Worm (Caenorhabditis elegans) whole organism, L3 larva: ENCODE data around the gene lido-17.

ENCODE experiments used
- R02D3.7 ChIP-seq: fragments of 150-350 bp; optimal IDR thresholded peaks from 2 replicates; lab custom pipeline; 2014; ENCODE audit warnings: missing biosample characterization, missing genetic modification characterization
- ZK546.5 ChIP-seq: sonication (generic microtip); optimal IDR thresholded peaks from 2 replicates; lab custom pipeline; 2017; ENCODE audit warnings: missing biosample characterization, missing genetic modification characterization
- ama-1 ChIP-seq: fragments of 150-350 bp; optimal IDR thresholded peaks from 2 replicates; lab custom pipeline; 2018
- ceh-28 ChIP-seq: fragments of 150-350 bp; optimal IDR thresholded peaks from 2 replicates; lab custom pipeline; 2014; ENCODE audit warnings: missing biosample characterization, missing genetic modification reagents, missing genetic modification characterization
- ceh-82 ChIP-seq: fragments of 150-350 bp; optimal IDR thresholded peaks from 2 replicates; lab custom pipeline; 2014; ENCODE audit warnings: missing biosample characterization, missing genetic modification characterization
- ceh-9 ChIP-seq: sonication (generic microtip); optimal IDR thresholded peaks from 2 replicates; lab custom pipeline; 2018; ENCODE audit warnings: missing biosample characterization, missing genetic modification characterization
- egl-27 ChIP-seq: sonication (generic microtip); optimal IDR thresholded peaks from 4 replicates; lab custom pipeline; 2017; ENCODE audit warnings: missing biosample characterization, missing genetic modification reagents, missing genetic modification characterization
- egl-5 ChIP-seq: fragments of 150-350 bp; optimal IDR thresholded peaks from 2 replicates; lab custom pipeline; 2017; ENCODE audit warnings: missing biosample characterization, missing genetic modification reagents, missing genetic modification characterization, inconsistent platforms
- elt-1 ChIP-seq: fragments of 150-350 bp; optimal IDR thresholded peaks from 2 replicates; lab custom pipeline; 2014; ENCODE audit warnings: missing biosample characterization, missing genetic modification characterization
- elt-2 ChIP-seq: sonication (generic microtip); optimal IDR thresholded peaks from 2 replicates; lab custom pipeline; 2016; ENCODE audit warnings: missing genetic modification reagents, mild to moderate bottlenecking, missing genetic modification characterization, missing compliant biosample characterization
- elt-3 ChIP-seq, 3 experiments: fragments of 150-350 bp in 1 of 3; sonication (generic microtip) in 2 of 3; optimal IDR thresholded peaks; 2 replicates in 2 of 3; 4 replicates in 1 of 3; lab custom pipeline; 2014 to 2017; ENCODE audit warnings: missing biosample characterization in 3 of 3, missing genetic modification characterization in 3 of 3
- fkh-10 ChIP-seq: sonication (generic microtip); optimal IDR thresholded peaks from 2 replicates; lab custom pipeline; 2017; ENCODE audit warnings: missing biosample characterization, missing genetic modification reagents, missing genetic modification characterization
- fkh-2 ChIP-seq: fragments of 150-350 bp; optimal IDR thresholded peaks from 2 replicates; lab custom pipeline; 2014; ENCODE audit warnings: missing biosample characterization, missing genetic modification reagents, missing genetic modification characterization
- fos-1 ChIP-seq: fragments of 150-350 bp; optimal IDR thresholded peaks from 2 replicates; lab custom pipeline; 2014; ENCODE audit warnings: missing biosample characterization, missing genetic modification characterization
- hmg-11 ChIP-seq: sonication (generic microtip); optimal IDR thresholded peaks from 2 replicates; lab custom pipeline; 2016; ENCODE audit warnings: missing genetic modification characterization, missing compliant biosample characterization
- lin-15B ChIP-seq: fragments of 150-350 bp; optimal IDR thresholded peaks from 2 replicates; lab custom pipeline; 2014; ENCODE audit warnings: missing biosample characterization, missing genetic modification characterization
- lin-39 ChIP-seq: fragments of 150-350 bp; optimal IDR thresholded peaks from 2 replicates; lab custom pipeline; 2018; ENCODE audit warnings: missing biosample characterization, missing genetic modification reagents, missing genetic modification characterization
- mml-1 ChIP-seq: fragments of 150-350 bp; sonication (generic microtip); optimal IDR thresholded peaks from 3 replicates; lab custom pipeline; 2014; ENCODE audit warnings: missing biosample characterization, missing genetic modification characterization
- nfya-1 ChIP-seq: sonication (generic microtip); optimal IDR thresholded peaks from 2 replicates; lab custom pipeline; 2017; ENCODE audit warnings: missing genetic modification characterization, mild to moderate bottlenecking, missing compliant biosample characterization, antibody characterized with exemption, moderate library complexity; ENCODE audit not compliant: insufficient read depth
- nhr-11 ChIP-seq: fragments of 150-350 bp; optimal IDR thresholded peaks from 2 replicates; lab custom pipeline; 2014; ENCODE audit warnings: missing biosample characterization, missing genetic modification characterization
- nhr-12 ChIP-seq: fragments of 150-350 bp; optimal IDR thresholded peaks from 2 replicates; lab custom pipeline; 2014; ENCODE audit warnings: missing biosample characterization, missing genetic modification characterization
- nhr-23 ChIP-seq: fragments of 150-350 bp; optimal IDR thresholded peaks from 2 replicates; lab custom pipeline; 2014; ENCODE audit warnings: missing biosample characterization, missing genetic modification reagents, missing genetic modification characterization
- nhr-237 ChIP-seq: fragments of 150-350 bp; optimal IDR thresholded peaks from 2 replicates; lab custom pipeline; 2014; ENCODE audit warnings: missing biosample characterization, missing genetic modification characterization
- nhr-25 ChIP-seq: sonication (generic microtip); optimal IDR thresholded peaks from 2 replicates; lab custom pipeline; 2017; ENCODE audit warnings: missing biosample characterization, missing genetic modification characterization
- nhr-67 ChIP-seq: fragments of 150-350 bp; optimal IDR thresholded peaks from 2 replicates; lab custom pipeline; 2014; ENCODE audit warnings: missing biosample characterization, missing genetic modification characterization
- nhr-76 ChIP-seq: fragments of 150-350 bp; sonication (generic microtip); optimal IDR thresholded peaks from 5 replicates; lab custom pipeline; 2014; ENCODE audit warnings: missing biosample characterization, missing genetic modification characterization
- nhr-77 ChIP-seq: fragments of 150-350 bp; optimal IDR thresholded peaks from 2 replicates; lab custom pipeline; 2014; ENCODE audit warnings: missing biosample characterization, missing genetic modification characterization
- pha-4 ChIP-seq: fragments of 150-350 bp; optimal IDR thresholded peaks from 2 replicates; lab custom pipeline; 2014; ENCODE audit warnings: missing biosample characterization, missing genetic modification reagents, missing genetic modification characterization
- pqm-1 ChIP-seq: fragments of 150-350 bp; optimal IDR thresholded peaks from 2 replicates; lab custom pipeline; 2017; ENCODE audit warnings: missing biosample characterization, missing genetic modification characterization, inconsistent platforms
- sea-2 ChIP-seq: fragments of 150-350 bp; sonication (generic microtip); optimal IDR thresholded peaks from 4 replicates; lab custom pipeline; 2014; ENCODE audit warnings: missing biosample characterization, missing genetic modification reagents, missing genetic modification characterization
- skn-1 ChIP-seq: fragments of 150-350 bp; optimal IDR thresholded peaks from 2 replicates; lab custom pipeline; 2014; ENCODE audit warnings: missing biosample characterization, missing genetic modification characterization
- snpc-4 ChIP-seq: fragments of 150-350 bp; optimal IDR thresholded peaks from 2 replicates; lab custom pipeline; 2014; ENCODE audit warnings: missing biosample characterization, missing genetic modification characterization
- tbx-2 ChIP-seq: sonication (generic microtip); optimal IDR thresholded peaks from 2 replicates; lab custom pipeline; 2016; ENCODE audit warnings: mild to moderate bottlenecking, missing genetic modification characterization, missing compliant biosample characterization
- unc-62 ChIP-seq: fragments of 150-350 bp; sonication (generic microtip); optimal IDR thresholded peaks from 4 replicates; lab custom pipeline; 2014; ENCODE audit warnings: missing biosample characterization, missing genetic modification reagents, missing genetic modification characterization
- zag-1 ChIP-seq: fragments of 150-350 bp; optimal IDR thresholded peaks from 2 replicates; lab custom pipeline; 2014; ENCODE audit warnings: missing biosample characterization, missing genetic modification characterization
- ztf-11 ChIP-seq: fragments of 150-350 bp; optimal IDR thresholded peaks from 2 replicates; lab custom pipeline; 2014; ENCODE audit warnings: missing biosample characterization, missing genetic modification characterization
- ztf-4 ChIP-seq: fragments of 150-350 bp; optimal IDR thresholded peaks from 2 replicates; lab custom pipeline; 2014; ENCODE audit warnings: missing biosample characterization, missing genetic modification characterization

The lido-17 gene

DNA sequence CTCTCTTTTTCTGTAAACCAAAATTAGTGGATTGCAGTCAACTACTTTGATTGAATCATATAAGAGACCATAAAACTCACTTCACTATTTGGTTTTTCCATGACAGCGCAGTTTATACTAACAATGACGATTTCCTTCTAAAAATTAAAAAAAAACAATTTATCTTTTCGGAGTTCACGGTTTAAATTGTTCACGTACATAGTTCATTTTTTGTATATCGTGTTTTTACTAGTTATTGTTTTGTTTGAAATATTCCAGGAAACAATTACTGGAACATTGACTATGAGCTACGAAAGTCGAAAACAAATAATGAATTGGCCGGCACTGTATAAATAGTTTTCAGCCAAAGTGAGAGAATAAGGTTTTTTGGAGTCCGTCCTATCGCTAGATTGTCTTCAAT lies at the start of gene lido-17:
lido-17 (minus strand) TSS at position 101 of the 400 bp plus-strand sequence.
- TF ChIP-seq sea-2 (no peak), nhr-11 (no peak), unc-62 (GFP tag; lab: Kevin White, UChicago) (no peak), elt-1 (tag; lab: Kevin White, UChicago) (no peak), pha-4 (tag; lab: Kevin White, UChicago) (no peak), pqm-1 (no peak), lin-39 (tag; lab: Kevin White, UChicago) (no peak), fkh-10 (no peak), ceh-82 (tag; lab: Kevin White, UChicago) (no peak), nhr-237 (tag; lab: Kevin White, UChicago) (no peak), ztf-4 (no peak), tbx-2 (tag; lab: Kevin White, UChicago) (no peak), fkh-2 (no peak), nfya-1 (tag; lab: Kevin White, UChicago) (no peak), elt-2 (no peak), nhr-67 (tag; lab: Kevin White, UChicago) (no peak)
- TF ChIP-seq, all 47 proteins: peak for 0

DNA sequence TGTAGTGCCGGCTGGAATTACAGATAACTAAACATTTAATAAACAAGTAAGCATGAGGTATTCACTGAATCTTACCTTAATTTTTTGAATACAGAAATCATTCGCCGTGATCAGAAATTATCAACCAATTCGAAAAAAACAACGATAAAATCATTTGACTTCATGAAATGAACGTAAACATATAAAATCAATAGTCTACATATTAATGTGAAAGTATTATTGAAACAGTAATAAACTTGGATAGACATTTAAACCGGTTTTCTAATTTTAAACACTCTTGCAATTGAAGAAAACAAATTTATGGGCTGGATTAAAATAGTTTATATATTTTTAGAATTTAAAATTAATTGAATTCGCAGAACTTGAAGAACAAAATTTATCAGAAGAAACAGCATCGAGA lies 49.2 kb upstream of the lido-17 start, which contains the start of gene chil-16:
chil-16 (minus strand) TSS at position 101 of the 400 bp plus-strand sequence.
- TF ChIP-seq elt-1 (tag; lab: Kevin White, UChicago) (no peak), ceh-82 (tag; lab: Kevin White, UChicago) (no peak), egl-5 (tag; lab: Kevin White, UChicago) (no peak), ztf-11 (tag; lab: Kevin White, UChicago) (no peak), fkh-2 (no peak), fos-1 (tag; lab: Kevin White, UChicago) (no peak), hmg-11 (tag; lab: Kevin White, UChicago) (no peak), ZK546.5 (no peak), nhr-11 (no peak), skn-1 (no peak), nhr-77 (no peak), sea-2 (no peak), fkh-10 (no peak), snpc-4 (tag; lab: Kevin White, UChicago) (no peak), nhr-12 (tag; lab: Kevin White, UChicago) (no peak), tbx-2 (tag; lab: Kevin White, UChicago) (no peak), egl-27 (tag; lab: Kevin White, UChicago) (no peak), nhr-25 (tag; lab: Kevin White, UChicago) (no peak)

ce11 chrII:9440060-9440459 lies 47.4 kb upstream of the lido-17 start, which contains the start of gene chil-17:
Gene chil-17, minus strand, starts transcription at chrII:9440160.
- no peak for TF ChIP-seq egl-5 (tag; lab: Kevin White, UChicago)
- no peak for TF ChIP-seq snpc-4 (tag; lab: Kevin White, UChicago)
- TF ChIP-seq nhr-12 (tag; lab: Kevin White, UChicago), result no peak
- TF ChIP-seq ama-1, result no peak
- no peak for TF ChIP-seq ceh-9
- no peak for TF ChIP-seq hmg-11 (tag; lab: Kevin White, UChicago)
- no peak for TF ChIP-seq zag-1 (tag; lab: Kevin White, UChicago)
- no peak for TF ChIP-seq nhr-76
- no peak for TF ChIP-seq pha-4 (tag; lab: Kevin White, UChicago)
- no peak for TF ChIP-seq elt-1 (tag; lab: Kevin White, UChicago)
- TF ChIP-seq elt-3 (tag; optimal IDR thresholded peaks at IDR 0.05; lab: Kevin White, UChicago), result no peak
- no peak for TF ChIP-seq unc-62 (GFP tag; lab: Kevin White, UChicago)
- TF ChIP-seq ceh-28 (tag; lab: Kevin White, UChicago), result no peak
- TF ChIP-seq R02D3.7 (tag; lab: Kevin White, UChicago), result no peak

- TF ChIP-seq mml-1 (tag; lab: Kevin White, UChicago) (no peak), nhr-23 (tag; lab: Kevin White, UChicago) (no peak), ceh-82 (tag; lab: Kevin White, UChicago) (no peak), fkh-2 (no peak), lin-15B (no peak)
Observed at ce11 chrII:9438853-9439252, 46.2 kb upstream of the lido-17 start.
